Worm (Caenorhabditis elegans): ENCODE measurements around the gene cat-4.

The cat-4 gene

ce11 chrV:10598670-10599154 is 34.0 kb downstream of the cat-4 start, which contains the start of gene scpl-4:
Gene scpl-4, plus strand, starts transcription at chrV:10599104.
- TF ChIP-seq pqm-1 (tag; optimal IDR thresholded peaks at IDR 0.05) (no peak), sdc-2 (tag; optimal IDR thresholded peaks at IDR 0.05) (no peak)

ce11 chrV:10602051-10602937 is 37.6 kb downstream of the cat-4 start, which contains the start of gene H27A22.1:
Gene H27A22.1, plus strand, starts transcription at chrV:10602555.
- TF ChIP-seq pag-3 (tag; optimal IDR thresholded peaks at IDR 0.05; ENCODE audit: borderline replicate concordance), result no peak
- TF ChIP-seq nhr-11 (tag; optimal IDR thresholded peaks at IDR 0.05), result no peak
- no peak for TF ChIP-seq pros-1 (tag; optimal IDR thresholded peaks at IDR 0.05)
- TF ChIP-seq hlh-8 (tag; optimal IDR thresholded peaks at IDR 0.05), result no peak
- no peak for TF ChIP-seq dve-1 (tag; optimal IDR thresholded peaks at IDR 0.05)
- no peak for TF ChIP-seq T23F11.4 (GFP tag; optimal IDR thresholded peaks at IDR 0.05)
- TF ChIP-seq dmd-4 (tag; optimal IDR thresholded peaks at IDR 0.05; ENCODE audit: borderline replicate concordance), result no peak
- TF ChIP-seq ttx-3 (tag; optimal IDR thresholded peaks at IDR 0.05), result no peak
- TF ChIP-seq ceh-24 (tag; optimal IDR thresholded peaks at IDR 0.05), result no peak

ce11 chrV:10615496-10615895 is 50.8 kb downstream of the cat-4 start, which contains the start of gene H09F14.1:
Gene H09F14.1, minus strand, starts transcription at chrV:10615596.
- TF ChIP-seq ceh-31 (tag; optimal IDR thresholded peaks at IDR 0.05), result no peak
- no peak for TF ChIP-seq ceh-9 (tag; optimal IDR thresholded peaks at IDR 0.05)
- TF ChIP-seq Y22D7AL.16 (tag; optimal IDR thresholded peaks at IDR 0.05), result no peak

Measured in whole organism, late embryonic.